Worm (Caenorhabditis elegans) whole organism, L3 larva: ENCODE data around the gene C37H5.13.
A peak's percentile ranks its signal among the peaks of the same experiment; 100 is the strongest.

Experiments
- R02D3.7 ChIP-seq: fragments of 150-350 bp; optimal IDR thresholded peaks from 2 replicates; lab custom pipeline; 2014; ENCODE audit warnings: missing biosample characterization, missing genetic modification characterization
- ZK546.5 ChIP-seq: sonication (generic microtip); optimal IDR thresholded peaks from 2 replicates; lab custom pipeline; 2017; ENCODE audit warnings: missing biosample characterization, missing genetic modification characterization
- aly-2 ChIP-seq: fragments of 150-350 bp; optimal IDR thresholded peaks from 2 replicates; lab custom pipeline; 2014; ENCODE audit warnings: missing biosample characterization, missing genetic modification characterization
- ceh-28 ChIP-seq: fragments of 150-350 bp; optimal IDR thresholded peaks from 2 replicates; lab custom pipeline; 2014; ENCODE audit warnings: missing biosample characterization, missing genetic modification reagents, missing genetic modification characterization
- ceh-82 ChIP-seq: fragments of 150-350 bp; optimal IDR thresholded peaks from 2 replicates; lab custom pipeline; 2014; ENCODE audit warnings: missing biosample characterization, missing genetic modification characterization
- ceh-9 ChIP-seq: sonication (generic microtip); optimal IDR thresholded peaks from 2 replicates; lab custom pipeline; 2018; ENCODE audit warnings: missing biosample characterization, missing genetic modification characterization
- daf-12 ChIP-seq: fragments of 150-350 bp; optimal IDR thresholded peaks from 2 replicates; lab custom pipeline; 2014; ENCODE audit warnings: missing biosample characterization, missing genetic modification reagents, missing genetic modification characterization
- egl-27 ChIP-seq: sonication (generic microtip); optimal IDR thresholded peaks from 4 replicates; lab custom pipeline; 2017; ENCODE audit warnings: missing biosample characterization, missing genetic modification reagents, missing genetic modification characterization
- egl-5 ChIP-seq: fragments of 150-350 bp; optimal IDR thresholded peaks from 2 replicates; lab custom pipeline; 2017; ENCODE audit warnings: missing biosample characterization, missing genetic modification reagents, missing genetic modification characterization, inconsistent platforms
- elt-1 ChIP-seq: fragments of 150-350 bp; optimal IDR thresholded peaks from 2 replicates; lab custom pipeline; 2014; ENCODE audit warnings: missing biosample characterization, missing genetic modification characterization
- elt-2 ChIP-seq: sonication (generic microtip); optimal IDR thresholded peaks from 2 replicates; lab custom pipeline; 2016; ENCODE audit warnings: missing genetic modification reagents, mild to moderate bottlenecking, missing genetic modification characterization, missing compliant biosample characterization
- elt-3 ChIP-seq, 3 experiments: fragments of 150-350 bp in 1 of 3; sonication (generic microtip) in 2 of 3; optimal IDR thresholded peaks; 2 replicates in 2 of 3; 4 replicates in 1 of 3; lab custom pipeline; 2014 to 2017; ENCODE audit warnings: missing biosample characterization in 3 of 3, missing genetic modification characterization in 3 of 3
- eor-1 ChIP-seq, 2 experiments: fragments of 150-350 bp; optimal IDR thresholded peaks; 2 replicates each; lab custom pipeline; 2014 to 2018; ENCODE audit warnings: missing biosample characterization in 2 of 2, missing genetic modification characterization in 2 of 2
- fkh-10 ChIP-seq: sonication (generic microtip); optimal IDR thresholded peaks from 2 replicates; lab custom pipeline; 2017; ENCODE audit warnings: missing biosample characterization, missing genetic modification reagents, missing genetic modification characterization
- fos-1 ChIP-seq: fragments of 150-350 bp; optimal IDR thresholded peaks from 2 replicates; lab custom pipeline; 2014; ENCODE audit warnings: missing biosample characterization, missing genetic modification characterization
- hmg-11 ChIP-seq: sonication (generic microtip); optimal IDR thresholded peaks from 2 replicates; lab custom pipeline; 2016; ENCODE audit warnings: missing genetic modification characterization, missing compliant biosample characterization
- jun-1 ChIP-seq: fragments of 150-350 bp; optimal IDR thresholded peaks from 2 replicates; lab custom pipeline; 2014; ENCODE audit warnings: missing biosample characterization, missing genetic modification reagents, missing genetic modification characterization
- lin-15B ChIP-seq: fragments of 150-350 bp; optimal IDR thresholded peaks from 2 replicates; lab custom pipeline; 2014; ENCODE audit warnings: missing biosample characterization, missing genetic modification characterization
- lin-39 ChIP-seq: fragments of 150-350 bp; optimal IDR thresholded peaks from 2 replicates; lab custom pipeline; 2018; ENCODE audit warnings: missing biosample characterization, missing genetic modification reagents, missing genetic modification characterization
- lsy-12 ChIP-seq: sonication (generic microtip); optimal IDR thresholded peaks from 2 replicates; lab custom pipeline; 2016; ENCODE audit warnings: mild to moderate bottlenecking, missing genetic modification characterization, missing compliant biosample characterization
- mdl-1 ChIP-seq: fragments of 150-350 bp; optimal IDR thresholded peaks from 2 replicates; lab custom pipeline; 2014; ENCODE audit warnings: missing biosample characterization, missing genetic modification characterization
- mml-1 ChIP-seq: fragments of 150-350 bp; sonication (generic microtip); optimal IDR thresholded peaks from 3 replicates; lab custom pipeline; 2014; ENCODE audit warnings: missing biosample characterization, missing genetic modification characterization
- nfya-1 ChIP-seq: sonication (generic microtip); optimal IDR thresholded peaks from 2 replicates; lab custom pipeline; 2017; ENCODE audit warnings: missing genetic modification characterization, mild to moderate bottlenecking, missing compliant biosample characterization, antibody characterized with exemption, moderate library complexity; ENCODE audit not compliant: insufficient read depth
- nhr-11 ChIP-seq: fragments of 150-350 bp; optimal IDR thresholded peaks from 2 replicates; lab custom pipeline; 2014; ENCODE audit warnings: missing biosample characterization, missing genetic modification characterization
- nhr-23 ChIP-seq: fragments of 150-350 bp; optimal IDR thresholded peaks from 2 replicates; lab custom pipeline; 2014; ENCODE audit warnings: missing biosample characterization, missing genetic modification reagents, missing genetic modification characterization
- nhr-237 ChIP-seq: fragments of 150-350 bp; optimal IDR thresholded peaks from 2 replicates; lab custom pipeline; 2014; ENCODE audit warnings: missing biosample characterization, missing genetic modification characterization
- nhr-25 ChIP-seq: sonication (generic microtip); optimal IDR thresholded peaks from 2 replicates; lab custom pipeline; 2017; ENCODE audit warnings: missing biosample characterization, missing genetic modification characterization
- nhr-28 ChIP-seq: fragments of 150-350 bp; optimal IDR thresholded peaks from 2 replicates; lab custom pipeline; 2014; ENCODE audit warnings: missing biosample characterization, missing genetic modification characterization
- nhr-67 ChIP-seq: fragments of 150-350 bp; optimal IDR thresholded peaks from 2 replicates; lab custom pipeline; 2014; ENCODE audit warnings: missing biosample characterization, missing genetic modification characterization
- nhr-76 ChIP-seq: fragments of 150-350 bp; sonication (generic microtip); optimal IDR thresholded peaks from 5 replicates; lab custom pipeline; 2014; ENCODE audit warnings: missing biosample characterization, missing genetic modification characterization
- nhr-77 ChIP-seq: fragments of 150-350 bp; optimal IDR thresholded peaks from 2 replicates; lab custom pipeline; 2014; ENCODE audit warnings: missing biosample characterization, missing genetic modification characterization
- pha-4 ChIP-seq: fragments of 150-350 bp; optimal IDR thresholded peaks from 2 replicates; lab custom pipeline; 2014; ENCODE audit warnings: missing biosample characterization, missing genetic modification reagents, missing genetic modification characterization
- pqm-1 ChIP-seq: fragments of 150-350 bp; optimal IDR thresholded peaks from 2 replicates; lab custom pipeline; 2017; ENCODE audit warnings: missing biosample characterization, missing genetic modification characterization, inconsistent platforms
- sea-2 ChIP-seq: fragments of 150-350 bp; sonication (generic microtip); optimal IDR thresholded peaks from 4 replicates; lab custom pipeline; 2014; ENCODE audit warnings: missing biosample characterization, missing genetic modification reagents, missing genetic modification characterization
- skn-1 ChIP-seq: fragments of 150-350 bp; optimal IDR thresholded peaks from 2 replicates; lab custom pipeline; 2014; ENCODE audit warnings: missing biosample characterization, missing genetic modification characterization
- snpc-4 ChIP-seq: fragments of 150-350 bp; optimal IDR thresholded peaks from 2 replicates; lab custom pipeline; 2014; ENCODE audit warnings: missing biosample characterization, missing genetic modification characterization
- tbx-2 ChIP-seq: sonication (generic microtip); optimal IDR thresholded peaks from 2 replicates; lab custom pipeline; 2016; ENCODE audit warnings: mild to moderate bottlenecking, missing genetic modification characterization, missing compliant biosample characterization
- unc-39 ChIP-seq: sonication (generic microtip); optimal IDR thresholded peaks from 4 replicates; lab custom pipeline; 2017; ENCODE audit warnings: missing biosample characterization, missing genetic modification characterization
- unc-62 ChIP-seq: fragments of 150-350 bp; sonication (generic microtip); optimal IDR thresholded peaks from 4 replicates; lab custom pipeline; 2014; ENCODE audit warnings: missing biosample characterization, missing genetic modification reagents, missing genetic modification characterization
- zag-1 ChIP-seq: fragments of 150-350 bp; optimal IDR thresholded peaks from 2 replicates; lab custom pipeline; 2014; ENCODE audit warnings: missing biosample characterization, missing genetic modification characterization
- ztf-11 ChIP-seq: fragments of 150-350 bp; optimal IDR thresholded peaks from 2 replicates; lab custom pipeline; 2014; ENCODE audit warnings: missing biosample characterization, missing genetic modification characterization

The C37H5.13 gene

ce11 chrV:4847424-4847823 is 15.3 kb downstream of the C37H5.13 start, which contains the start of gene abhd-5.1:
TSS of gene abhd-5.1 (plus strand) at chrV:4847653.
- no peak for TF ChIP-seq nhr-11 (tag; lab: Kevin White, UChicago)
- no peak for TF ChIP-seq ZK546.5 (tag; lab: Kevin White, UChicago)
- TF ChIP-seq elt-2 (tag; lab: Kevin White, UChicago), result peak; percentile 7
- TF ChIP-seq pha-4 (tag; lab: Kevin White, UChicago), result peak; percentile 63

ce11 chrV:4846507-4846906 is 16.3 kb downstream of the C37H5.13 start:
- TF ChIP-seq ceh-28, result no peak
- no peak for TF ChIP-seq eor-1 (tag; optimal IDR thresholded peaks at IDR 0.05; lab: Kevin White, UChicago)
- no peak for TF ChIP-seq elt-3 (tag; optimal IDR thresholded peaks at IDR 0.05; lab: Kevin White, UChicago)
- TF ChIP-seq skn-1 (tag; lab: Kevin White, UChicago), result no peak

- TF ChIP-seq lin-39 (tag; lab: Kevin White, UChicago) (peak; percentile 48), snpc-4 (tag; lab: Kevin White, UChicago) (peak; percentile 48), R02D3.7 (tag; lab: Kevin White, UChicago) (no peak), jun-1 (no peak), pha-4 (tag; lab: Kevin White, UChicago) (peak; percentile 50), nfya-1 (peak; percentile 62), nhr-237 (no peak), nhr-25 (tag; lab: Kevin White, UChicago) (peak; percentile 37), nhr-11 (tag; lab: Kevin White, UChicago) (no peak), pqm-1 (tag; lab: Kevin White, UChicago) (peak; percentile 39), ceh-9 (tag; lab: Kevin White, UChicago) (no peak), aly-2 (tag; lab: Kevin White, UChicago) (no peak), egl-5 (tag; lab: Kevin White, UChicago) (no peak), zag-1 (tag; lab: Kevin White, UChicago) (no peak), mdl-1 (tag; lab: Kevin White, UChicago) (no peak), nhr-28 (tag; lab: Kevin White, UChicago) (no peak), nhr-23 (tag; lab: Kevin White, UChicago) (peak; percentile 8), lin-15B (tag; lab: Kevin White, UChicago) (peak; percentile 29), eor-1 (tag; optimal IDR thresholded peaks at IDR 0.05; lab: Kevin White, UChicago) (no peak), fkh-10 (GFP tag; lab: Kevin White, UChicago) (no peak), ZK546.5 (tag; lab: Kevin White, UChicago) (no peak), sea-2 (GFP tag; lab: Kevin White, UChicago) (no peak), ztf-11 (tag; lab: Kevin White, UChicago) (no peak), elt-2 (tag; lab: Kevin White, UChicago) (peak; percentile 26), hmg-11 (peak; percentile 55), ceh-28 (peak; percentile 26), unc-39 (tag; lab: Kevin White, UChicago) (no peak)
Observed at ce11 chrV:4844591-4844990, 18.2 kb downstream of the C37H5.13 start, which contains the start of gene abhd-5.2. TSS of gene abhd-5.2 (plus strand) at chrV:4844685.

- TF ChIP-seq elt-1 (tag; lab: Kevin White, UChicago), result no peak
- TF ChIP-seq zag-1 (tag; lab: Kevin White, UChicago), result no peak
- no peak for TF ChIP-seq sea-2 (GFP tag; lab: Kevin White, UChicago)
- no peak for TF ChIP-seq mml-1 (tag; lab: Kevin White, UChicago)
- no peak for TF ChIP-seq unc-62 (GFP tag; lab: Kevin White, UChicago)
- no peak for TF ChIP-seq ztf-11 (tag; lab: Kevin White, UChicago)
- TF ChIP-seq pha-4 (tag; lab: Kevin White, UChicago), result no peak
- TF ChIP-seq aly-2 (tag; lab: Kevin White, UChicago), result no peak
- no peak for TF ChIP-seq nhr-25 (tag; lab: Kevin White, UChicago)
- no peak for TF ChIP-seq fos-1 (tag; lab: Kevin White, UChicago)
Observed at ce11 chrV:4842544-4842943, 20.2 kb downstream of the C37H5.13 start, which contains the start of the genes cwp-2 and cwp-3. TSS of gene cwp-2 (minus strand) at chrV:4842644. TSS of gene cwp-3 (plus strand) at chrV:4842836.

- TF ChIP-seq lsy-12 (tag; lab: Kevin White, UChicago) (no peak), nhr-77 (tag; lab: Kevin White, UChicago) (no peak), unc-39 (tag; lab: Kevin White, UChicago) (no peak), mdl-1 (tag; lab: Kevin White, UChicago) (no peak), ceh-82 (tag; lab: Kevin White, UChicago) (no peak), tbx-2 (no peak), nhr-76 (tag; lab: Kevin White, UChicago) (no peak), egl-27 (no peak), lin-15B (tag; lab: Kevin White, UChicago) (no peak), pqm-1 (tag; lab: Kevin White, UChicago) (no peak), nhr-67 (tag; lab: Kevin White, UChicago) (no peak), lin-39 (tag; lab: Kevin White, UChicago) (no peak), ceh-9 (tag; lab: Kevin White, UChicago) (no peak), daf-12 (tag; lab: Kevin White, UChicago) (no peak), pha-4 (tag; lab: Kevin White, UChicago) (no peak), nhr-237 (no peak), nhr-11 (tag; lab: Kevin White, UChicago) (no peak), sea-2 (GFP tag; lab: Kevin White, UChicago) (no peak)
Observed at ce11 chrV:4841179-4841578, 21.6 kb downstream of the C37H5.13 start, which contains the start of gene cwp-1. TSS of gene cwp-1 (minus strand) at chrV:4841279.
